Fruit fly (Drosophila melanogaster) whole organism: Measurements from ENCODE around the gene CG7029.

Experiments
- CG8478 ChIP-seq: fragments of >200 bp; optimal IDR thresholded peaks from 2 replicates; lab custom pipeline; 2018; ENCODE audit warnings: inconsistent platforms
- Dll ChIP-seq: fragments of >200 bp; optimal IDR thresholded peaks from 2 replicates; lab custom pipeline; 2017
- EcR ChIP-seq, 2 experiments: fragments of >200 bp; optimal IDR thresholded peaks; 2 replicates each; lab custom pipeline; 2017; ENCODE audit warnings: missing biosample characterization in 2 of 2, missing genetic modification characterization in 2 of 2, missing genetic modification reagents in 2 of 2
- pan ChIP-seq: fragments of >200 bp; optimal IDR thresholded peaks from 2 replicates; lab custom pipeline; 2017
- psq ChIP-seq: fragments of >200 bp; optimal IDR thresholded peaks from 2 replicates; lab custom pipeline; 2017
- usp ChIP-seq: fragments of >200 bp; optimal IDR thresholded peaks from 2 replicates; lab custom pipeline; 2017; ENCODE audit warnings: missing biosample characterization, missing genetic modification characterization, mixed read lengths

DNA sequence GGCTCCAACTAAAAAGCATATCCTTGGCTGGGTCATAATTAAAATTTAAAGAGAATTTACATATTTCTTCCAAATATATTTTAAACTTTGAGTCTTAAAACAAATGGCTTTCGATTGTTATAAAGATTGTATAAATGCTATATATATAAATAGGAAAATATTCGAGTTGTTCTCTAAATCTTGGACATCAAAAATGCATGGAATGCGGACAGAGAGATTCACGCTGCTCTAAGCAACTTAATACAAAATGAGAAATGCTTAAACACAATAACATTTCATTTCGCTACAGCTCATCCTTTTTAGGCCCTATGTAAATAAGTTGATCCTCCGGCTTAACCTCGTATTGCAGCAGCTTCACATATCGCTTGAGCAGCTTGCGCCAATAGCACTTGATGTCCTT lies 1.7 kb upstream of the CG7029 start, which contains the start of gene CG31139:
- no peak for TF ChIP-seq pan (lab: Kevin White, UChicago)
- no peak for TF ChIP-seq CG8478 (lab: Kevin White, UChicago)
- TF ChIP-seq psq (lab: Kevin White, UChicago) = no peak
- no peak for TF ChIP-seq EcR (GFP tag; optimal IDR thresholded peaks at IDR 0.05; lab: Kevin White, UChicago)
- TF ChIP-seq usp = no peak
- no peak for TF ChIP-seq Dll (lab: Kevin White, UChicago)
